Worm (Caenorhabditis elegans) whole organism, L1 larva: Measurements from ENCODE around the gene F58F6.5.

Experiments used
- ces-1 ChIP-seq: fragments of 150-350 bp; optimal IDR thresholded peaks from 2 replicates; lab custom pipeline; 2014; ENCODE audit warnings: missing biosample characterization, missing genetic modification reagents, missing genetic modification characterization
- egl-27 ChIP-seq, 2 experiments: fragments of 150-350 bp in 1 of 2; sonication (generic microtip); optimal IDR thresholded peaks; 3 replicates each; lab custom pipeline; 2017 to 2018; ENCODE audit warnings: missing biosample characterization in 2 of 2, missing genetic modification characterization in 2 of 2, missing genetic modification reagents in 2 of 2
- elt-2 ChIP-seq: sonication (generic microtip); optimal IDR thresholded peaks from 2 replicates; lab custom pipeline; 2016; ENCODE audit warnings: missing genetic modification characterization, mild to moderate bottlenecking, inconsistent platforms, missing compliant biosample characterization, missing genetic modification reagents
- fkh-10 ChIP-seq: sonication (generic microtip); optimal IDR thresholded peaks from 2 replicates; lab custom pipeline; 2017; ENCODE audit warnings: missing biosample characterization, missing genetic modification reagents, missing genetic modification characterization
- jun-1 ChIP-seq: fragments of 150-350 bp; optimal IDR thresholded peaks from 2 replicates; lab custom pipeline; 2014; ENCODE audit warnings: missing biosample characterization, missing genetic modification reagents, missing genetic modification characterization
- mab-9 ChIP-seq: fragments of 200-800 bp; sonication (Bioruptor generic); IDR thresholded peaks from 2 replicates; pipeline ENCODE4 v1.3.6; 2022; ENCODE audit warnings: missing genetic modification reagents, missing genetic modification characterization, missing compliant biosample characterization
- nhr-12 ChIP-seq: sonication (generic microtip); optimal IDR thresholded peaks from 2 replicates; lab custom pipeline; 2017; ENCODE audit warnings: missing biosample characterization, missing genetic modification characterization
- nhr-19 ChIP-seq: fragments of 200-800 bp; sonication (Bioruptor generic); conservative IDR thresholded peaks from 2 replicates; pipeline ENCODE4 v1.3.6; 2022; ENCODE audit warnings: missing genetic modification characterization, missing compliant biosample characterization
- nhr-20 ChIP-seq: sonication (generic microtip); optimal IDR thresholded peaks from 2 replicates; lab custom pipeline; 2016; ENCODE audit warnings: mild to moderate bottlenecking, missing genetic modification characterization, missing compliant biosample characterization
- snpc-4 ChIP-seq: fragments of 150-350 bp; optimal IDR thresholded peaks from 2 replicates; lab custom pipeline; 2014; ENCODE audit warnings: missing biosample characterization, missing genetic modification characterization
- unc-130 ChIP-seq: fragments of 150-350 bp; optimal IDR thresholded peaks from 2 replicates; lab custom pipeline; 2017; ENCODE audit warnings: missing biosample characterization, missing genetic modification characterization, inconsistent platforms
- unc-62 ChIP-seq: fragments of 150-350 bp; optimal IDR thresholded peaks from 2 replicates; lab custom pipeline; 2014; ENCODE audit warnings: missing biosample characterization, missing genetic modification reagents, missing genetic modification characterization

- TF ChIP-seq unc-62 (GFP tag; lab: Kevin White, UChicago) (no peak), nhr-12 (no peak), elt-2 (tag; lab: Kevin White, UChicago) (no peak), egl-27 (tag; optimal IDR thresholded peaks at IDR 0.05; lab: Kevin White, UChicago) (no peak), jun-1 (tag; lab: Kevin White, UChicago) (no peak), mab-9 (GFP tag; lab: Robert Waterston, UW) (no peak), nhr-20 (tag; lab: Kevin White, UChicago) (no peak), ces-1 (GFP tag; lab: Kevin White, UChicago) (no peak), snpc-4 (tag; lab: Kevin White, UChicago) (no peak), unc-130 (no peak), nhr-19 (no peak), fkh-10 (no peak)
Observed at ce11 chrIV:1328682-1329212, 14.7 kb upstream of the F58F6.5 start, which contains the start of gene F53H1.3.
